Worm (Caenorhabditis elegans): ENCODE measurements around the gene srh-128.
"Not testable (repeated sequence)": the region's sequence is repeated elsewhere in the genome, so short reads cannot be mapped to it uniquely, and the experiment has no call there.

The srh-128 gene

DNA sequence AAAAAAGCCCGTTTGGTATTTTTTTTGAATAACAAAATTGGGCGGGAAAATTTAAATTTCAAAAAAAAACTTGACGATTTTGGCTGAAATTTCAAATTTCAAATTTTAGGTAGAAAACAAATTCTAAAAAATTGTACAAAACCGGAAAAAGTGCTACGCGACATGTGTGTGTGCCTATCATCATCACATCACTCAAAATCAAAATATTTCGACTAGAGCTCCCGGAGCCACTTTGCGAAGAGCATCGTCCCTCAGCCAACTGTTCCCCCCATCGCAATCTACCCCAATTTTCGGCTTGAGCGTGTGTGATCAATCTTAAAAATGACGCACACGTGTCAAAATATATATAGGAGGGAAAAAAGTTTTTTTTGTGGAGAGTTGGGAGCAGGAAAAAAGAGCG, 21.7 kb upstream of the srh-128 start:
- TF ChIP-seq unc-62 (GFP tag; optimal IDR thresholded peaks at IDR 0.05), result no peak

- TF ChIP-seq unc-62 (GFP tag; optimal IDR thresholded peaks at IDR 0.05), result no peak
These were observed 20.5 kb upstream of the srh-128 start, which contains the start of the genes T05A8.11 and nep-2 for ce11 chrII:2725561-2725960. Gene T05A8.11 (minus strand): TSS chrII:2725661. Gene nep-2 (minus strand): TSS chrII:2725752.

DNA sequence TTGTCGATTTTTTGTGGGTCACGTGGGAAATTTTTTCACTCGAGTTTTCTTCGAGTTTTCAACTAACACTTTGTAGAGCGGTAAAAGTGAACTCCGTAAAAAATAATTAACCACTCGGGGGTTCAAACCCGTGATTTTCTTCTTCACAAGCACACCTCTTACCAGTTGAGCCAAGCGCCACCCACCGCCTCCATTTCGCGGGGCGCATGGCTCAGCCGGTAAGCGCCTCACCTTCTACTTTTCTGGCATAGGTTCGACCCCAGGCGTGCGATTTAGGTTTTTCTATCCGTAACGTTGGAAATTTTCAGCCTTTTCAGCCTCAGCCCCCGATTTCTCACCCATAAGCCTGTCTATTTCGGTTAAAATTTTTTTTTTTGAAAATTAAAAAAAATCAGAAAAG, 16.9 kb upstream of the srh-128 start:
- no peak for TF ChIP-seq unc-62 (GFP tag; optimal IDR thresholded peaks at IDR 0.05)

DNA sequence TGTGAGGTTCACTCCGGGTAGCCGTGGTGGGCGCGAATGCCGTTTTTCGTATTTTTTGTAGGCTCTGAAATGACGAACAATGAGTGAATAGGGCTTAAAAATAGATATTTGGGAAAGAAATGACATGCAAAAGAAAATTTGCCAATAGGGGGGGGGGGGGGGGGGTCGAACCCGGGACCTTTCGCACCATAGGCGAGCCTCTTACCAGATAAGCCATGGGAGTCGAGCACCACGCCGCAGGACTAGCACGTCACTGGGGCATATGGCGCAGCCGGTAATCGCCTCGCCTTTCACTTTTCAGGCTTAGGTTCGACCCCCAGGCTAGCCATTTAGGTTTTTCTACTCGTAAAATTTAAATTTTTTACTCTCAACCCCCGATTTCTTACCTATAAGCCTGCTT, 14.1 kb upstream of the srh-128 start:
- no peak for TF ChIP-seq unc-62 (GFP tag; optimal IDR thresholded peaks at IDR 0.05)

ce11 chrII:2717335-2717734, 12.2 kb upstream of the srh-128 start, which contains the start of gene T05A8.3:
Gene T05A8.3 (minus strand): TSS chrII:2717435.
- TF ChIP-seq unc-62 (GFP tag; optimal IDR thresholded peaks at IDR 0.05), result no peak

DNA sequence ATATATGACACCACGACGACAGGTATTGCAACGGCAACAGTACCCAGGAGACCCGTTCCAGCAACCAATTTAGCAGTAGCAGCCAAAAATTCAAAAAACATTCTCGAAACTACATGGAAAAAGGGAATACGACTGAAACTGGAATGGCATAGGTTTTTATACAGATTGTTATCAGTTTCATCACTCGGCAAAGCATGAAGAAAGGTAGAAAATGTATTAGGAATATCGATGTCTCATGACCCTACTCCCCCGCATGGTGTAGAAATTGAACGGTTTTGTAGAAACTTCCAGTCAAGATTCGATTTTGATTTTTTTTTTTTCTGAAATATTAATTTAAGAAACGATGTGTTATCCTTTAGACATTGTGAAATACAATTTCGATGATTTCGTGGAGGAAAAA, 5.8 kb upstream of the srh-128 start, which contains the start of gene T05A8.2:
Gene T05A8.2 (minus strand): TSS at position 101 of the 400 bp plus-strand sequence.
- TF ChIP-seq unc-62 (GFP tag; optimal IDR thresholded peaks at IDR 0.05), result no peak

ce11 chrII:2709942-2710341, 4.8 kb upstream of the srh-128 start, which contains the start of gene T05A8.1:
Gene T05A8.1 (minus strand): TSS chrII:2710042.
- TF ChIP-seq unc-62 (GFP tag; optimal IDR thresholded peaks at IDR 0.05), result no peak

ce11 chrII:2707872-2708271, 2.8 kb upstream of the srh-128 start, which contains the start of gene Y47G7B.2:
Gene Y47G7B.2 (minus strand): TSS chrII:2708014.
- no peak for TF ChIP-seq unc-62 (GFP tag; optimal IDR thresholded peaks at IDR 0.05)

DNA sequence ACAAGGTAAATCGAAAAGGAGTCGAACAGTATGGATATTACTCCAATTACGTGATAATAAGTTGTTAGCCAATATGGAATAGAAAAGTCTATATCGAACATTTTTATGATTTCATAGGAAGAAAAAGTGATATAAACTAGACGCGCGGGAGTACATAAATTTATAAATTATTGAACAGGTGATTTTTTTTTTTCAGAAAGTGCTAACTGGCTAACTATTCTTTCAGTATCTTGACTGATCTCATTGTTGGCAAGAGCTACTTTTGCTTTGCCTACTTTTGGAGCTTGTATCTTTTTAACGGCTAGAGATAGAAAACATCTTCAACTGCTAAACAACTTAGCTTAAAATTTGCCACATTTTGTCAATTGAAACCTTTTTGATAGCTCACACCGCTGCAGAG, 2.3 kb downstream of the srh-128 start, which contains the start of gene sri-60:
Gene sri-60 (minus strand): TSS at position 101 of the 400 bp plus-strand sequence.
- no peak for TF ChIP-seq unc-62 (GFP tag; optimal IDR thresholded peaks at IDR 0.05)

DNA sequence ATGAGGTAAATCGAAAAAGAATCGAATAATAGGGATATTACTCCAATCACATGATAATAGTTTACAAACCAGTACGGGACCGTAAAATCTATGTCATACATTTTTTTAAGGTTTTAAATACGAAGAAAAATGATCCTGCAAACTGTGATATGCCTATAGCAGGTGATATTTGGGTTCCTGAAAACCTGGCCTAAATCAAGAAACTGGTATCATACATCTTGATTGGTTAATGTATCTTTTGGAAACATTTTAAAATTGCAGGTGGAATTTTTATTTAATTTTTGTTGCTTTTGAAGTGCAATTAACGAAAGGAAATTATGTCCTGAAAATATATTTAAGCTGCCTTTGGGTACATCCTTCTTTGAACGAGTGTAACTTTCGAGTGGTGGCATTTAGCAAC, 4.9 kb downstream of the srh-128 start, which contains the start of gene sri-61:
Gene sri-61 (minus strand): TSS at position 101 of the 400 bp plus-strand sequence.
- TF ChIP-seq unc-62 (GFP tag; optimal IDR thresholded peaks at IDR 0.05), result no peak

DNA sequence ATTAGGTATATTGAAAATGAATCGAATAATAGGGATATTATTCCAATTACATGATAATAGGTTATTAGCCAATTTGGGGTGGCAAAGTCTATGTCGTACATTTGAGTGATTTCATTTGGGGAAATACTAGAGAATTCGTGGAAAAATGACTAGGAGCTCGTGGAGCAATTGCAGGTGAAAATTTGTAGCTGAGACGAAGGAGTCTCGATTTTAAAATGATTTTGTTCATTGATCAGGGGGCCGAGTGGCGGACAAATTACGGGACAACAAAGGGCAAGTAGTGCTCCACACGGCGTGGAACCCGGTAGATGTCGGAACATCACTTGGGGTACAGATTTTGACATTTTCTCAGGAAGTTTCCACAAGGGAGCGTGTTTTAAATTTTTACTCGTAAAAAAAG, 6.7 kb downstream of the srh-128 start, which contains the start of gene sri-62:
Gene sri-62 (minus strand): TSS at position 101 of the 400 bp plus-strand sequence.
- no peak for TF ChIP-seq unc-62 (GFP tag; optimal IDR thresholded peaks at IDR 0.05)

ce11 chrII:2695079-2695478, 10.0 kb downstream of the srh-128 start:
- TF ChIP-seq unc-62 (GFP tag; optimal IDR thresholded peaks at IDR 0.05), result no peak

DNA sequence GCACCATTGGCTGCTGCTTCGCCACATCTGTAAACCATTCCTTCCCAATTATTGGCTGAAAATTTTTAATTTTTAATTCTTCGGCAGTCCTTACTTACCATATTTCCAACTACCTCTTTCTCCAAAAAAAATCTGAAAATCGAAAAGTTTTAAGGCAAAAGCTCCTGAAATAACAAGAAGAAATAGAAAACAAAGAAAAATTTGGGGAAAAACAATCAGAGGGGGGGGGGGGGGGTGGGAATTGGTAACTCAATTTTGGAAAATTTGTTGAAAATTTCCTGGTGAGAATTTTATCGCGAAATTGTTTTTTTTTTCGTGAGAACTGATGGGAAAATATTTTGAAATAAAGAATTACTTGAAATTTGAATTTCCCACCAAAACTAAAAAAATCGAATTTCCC, 12.6 kb downstream of the srh-128 start, which contains the start of gene set-11:
Gene set-11 (minus strand): TSS at position 101 of the 400 bp plus-strand sequence.
- TF ChIP-seq unc-62 (GFP tag; optimal IDR thresholded peaks at IDR 0.05), result no peak

- TF ChIP-seq unc-62 (GFP tag; optimal IDR thresholded peaks at IDR 0.05), result no peak
These were observed 15.0 kb downstream of the srh-128 start, which contains the start of gene nspf-3 for ce11 chrII:2690080-2690479. Gene nspf-3 (minus strand): TSS chrII:2690180.

- TF ChIP-seq unc-62 (GFP tag; optimal IDR thresholded peaks at IDR 0.05), result not testable (repeated sequence)
These were observed 16.5 kb downstream of the srh-128 start, which contains the start of gene nspf-2 for ce11 chrII:2688616-2689015. Gene nspf-2 (plus strand): TSS chrII:2688916.

DNA sequence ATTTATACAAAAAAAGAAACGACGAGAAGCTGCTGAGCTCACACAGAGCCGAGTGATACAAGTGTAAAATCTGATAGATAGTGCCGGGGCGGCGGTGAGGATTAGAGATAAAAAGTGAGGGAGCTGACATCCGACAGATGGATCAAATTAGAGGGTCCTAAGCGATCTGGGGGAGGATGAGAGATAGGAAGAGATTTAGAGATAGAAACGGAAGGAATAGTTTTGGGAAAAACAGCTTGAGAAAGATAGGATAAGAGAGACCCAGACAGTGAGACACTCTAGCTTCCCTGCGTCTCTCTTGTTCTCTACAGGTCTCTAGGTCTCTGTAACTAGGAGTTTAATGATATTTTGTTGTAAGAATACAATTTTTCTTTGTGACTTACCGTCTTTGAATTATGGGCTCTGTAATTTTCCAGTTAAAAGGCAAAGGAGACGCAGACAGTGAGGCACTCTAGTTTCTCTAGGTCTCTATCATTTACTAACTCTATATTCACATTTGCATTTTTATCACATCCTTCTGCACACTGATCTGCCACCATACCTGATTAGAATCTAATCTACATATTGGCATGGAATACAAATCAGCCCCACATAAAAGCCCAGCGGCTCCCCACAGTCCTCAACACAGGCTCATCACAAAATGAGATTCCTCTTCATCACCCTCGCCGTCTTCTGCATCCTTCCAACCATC, 18.0 kb downstream of the srh-128 start, which contains the start of the genes sup-9 and nspf-1:
Gene sup-9 (minus strand): TSS at position 43 of the 691 bp plus-strand sequence.
Gene nspf-1 (plus strand): TSS at position 641 of the 691 bp plus-strand sequence.
- TF ChIP-seq unc-62 (GFP tag; optimal IDR thresholded peaks at IDR 0.05), result no peak

DNA sequence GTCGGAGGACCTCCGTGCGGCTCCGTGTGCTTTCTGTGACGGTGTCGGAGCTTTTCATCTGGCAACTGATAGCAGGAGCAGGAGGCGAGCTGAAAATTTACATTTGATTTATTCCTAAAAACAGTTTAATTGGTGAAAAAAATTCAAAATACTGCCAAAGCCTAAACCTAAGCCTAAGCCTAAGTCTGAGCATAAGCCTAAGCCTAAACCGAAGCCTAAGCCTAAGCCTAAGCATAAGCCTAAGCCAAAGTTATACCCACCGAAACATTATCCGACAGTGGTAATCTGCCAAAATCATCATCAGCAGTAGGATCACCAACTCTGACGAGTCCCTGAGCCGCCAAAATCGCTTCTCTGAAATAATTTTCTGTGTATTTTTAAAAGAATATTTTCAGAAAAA, 20.3 kb downstream of the srh-128 start:
- TF ChIP-seq unc-62 (GFP tag; optimal IDR thresholded peaks at IDR 0.05), result no peak
